Worm (Caenorhabditis elegans) whole organism, mixed stage, embryonic: ENCODE data around the gene fbxa-107.

Experiments used
- blmp-1 ChIP-seq: fragments of 150-350 bp; optimal IDR thresholded peaks from 2 replicates; lab custom pipeline; 2014; ENCODE audit warnings: missing biosample characterization, missing genetic modification characterization
- elt-3 ChIP-seq: fragments of 150-350 bp; optimal IDR thresholded peaks from 2 replicates; lab custom pipeline; 2014; ENCODE audit warnings: missing biosample characterization, missing genetic modification characterization
- flh-1 ChIP-seq: fragments of 200-800 bp; sonication (Bioruptor generic); optimal IDR thresholded peaks from 2 replicates; lab custom pipeline; 2018; ENCODE audit warnings: mild to moderate bottlenecking, missing genetic modification characterization, moderate library complexity, missing compliant biosample characterization
- lin-13 ChIP-seq: fragments of 150-350 bp; optimal IDR thresholded peaks from 2 replicates; lab custom pipeline; 2014; ENCODE audit warnings: missing biosample characterization, missing genetic modification characterization
- lsy-2 ChIP-seq: fragments of 150-350 bp; optimal IDR thresholded peaks from 2 replicates; lab custom pipeline; 2014; ENCODE audit warnings: missing biosample characterization, missing genetic modification characterization
- mep-1 ChIP-seq: fragments of 150-350 bp; optimal IDR thresholded peaks from 2 replicates; lab custom pipeline; 2017; ENCODE audit warnings: missing biosample characterization, missing genetic modification reagents, missing genetic modification characterization, inconsistent platforms
- mls-2 ChIP-seq: sonication (generic microtip); optimal IDR thresholded peaks from 2 replicates; lab custom pipeline; 2016; ENCODE audit warnings: mild to moderate bottlenecking, missing genetic modification characterization, moderate library complexity, missing compliant biosample characterization
- nhr-12 ChIP-seq: fragments of 150-350 bp; optimal IDR thresholded peaks from 2 replicates; lab custom pipeline; 2014; ENCODE audit warnings: missing biosample characterization, missing genetic modification characterization
- nhr-28 ChIP-seq: fragments of 150-350 bp; optimal IDR thresholded peaks from 2 replicates; lab custom pipeline; 2014; ENCODE audit warnings: missing biosample characterization, missing genetic modification characterization
- pha-4 ChIP-seq: fragments of 150-350 bp; optimal IDR thresholded peaks from 2 replicates; lab custom pipeline; 2018; ENCODE audit warnings: missing biosample characterization, missing genetic modification reagents, missing genetic modification characterization
- snpc-4 ChIP-seq: fragments of 150-350 bp; optimal IDR thresholded peaks from 2 replicates; lab custom pipeline; 2014; ENCODE audit warnings: missing biosample characterization, missing genetic modification characterization
- unc-62 ChIP-seq: fragments of 150-350 bp; optimal IDR thresholded peaks from 2 replicates; lab custom pipeline; 2014; ENCODE audit warnings: missing biosample characterization, missing genetic modification reagents, missing genetic modification characterization
- zip-8 ChIP-seq: fragments of 150-350 bp; optimal IDR thresholded peaks from 2 replicates; lab custom pipeline; 2014; ENCODE audit warnings: missing biosample characterization, missing genetic modification characterization
- ztf-11 ChIP-seq: fragments of 150-350 bp; optimal IDR thresholded peaks from 2 replicates; lab custom pipeline; 2014; ENCODE audit warnings: missing biosample characterization, missing genetic modification characterization

- no peak for TF ChIP-seq mls-2 (tag; lab: Kevin White, UChicago)
- TF ChIP-seq nhr-28 = no peak
- no peak for TF ChIP-seq lin-13 (tag; lab: Kevin White, UChicago)
- no peak for TF ChIP-seq zip-8 (tag; lab: Kevin White, UChicago)
- TF ChIP-seq mep-1 = no peak
- TF ChIP-seq ztf-11 (tag; lab: Kevin White, UChicago) = no peak
- no peak for TF ChIP-seq nhr-12 (tag; lab: Kevin White, UChicago)
- TF ChIP-seq flh-1 (GFP tag; lab: Kevin White, UChicago) = no peak
- TF ChIP-seq lsy-2 (tag; lab: Kevin White, UChicago) = no peak
- TF ChIP-seq snpc-4 (tag; lab: Kevin White, UChicago) = no peak
- TF ChIP-seq elt-3 (tag; lab: Kevin White, UChicago) = no peak
- TF ChIP-seq pha-4 (tag; lab: Kevin White, UChicago) = no peak
- TF ChIP-seq unc-62 (GFP tag; lab: Kevin White, UChicago) = no peak
- no peak for TF ChIP-seq blmp-1 (tag; lab: Kevin White, UChicago)
These were observed 37.5 kb downstream of the fbxa-107 start, which contains the start of gene C14A6.13 for ce11 chrV:18161228-18161627.
